Worm (Caenorhabditis elegans): ENCODE data around the gene srg-59.

DNA sequence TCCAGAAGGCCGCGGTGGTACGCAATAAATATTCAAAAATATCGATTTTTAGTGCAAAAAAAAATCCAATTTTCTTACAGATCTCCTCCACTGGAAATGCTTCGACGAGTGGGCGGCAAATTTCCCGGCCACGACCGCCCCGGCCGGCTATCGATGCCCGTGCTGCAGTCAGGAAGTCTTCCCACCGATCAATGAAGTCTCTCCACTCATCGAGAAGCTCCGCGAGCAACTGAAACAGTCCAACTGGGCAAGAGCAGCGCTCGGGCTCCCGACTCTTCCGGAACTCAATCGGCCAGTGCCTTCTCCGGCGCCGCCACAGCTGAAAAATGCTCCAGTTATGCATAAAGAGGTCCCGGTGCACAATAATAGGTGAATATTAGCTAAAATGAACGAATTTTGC is 29.2 kb downstream of the srg-59 start, which contains the start of gene Y45G12B.3:
- TF ChIP-seq nhr-12 (tag; optimal IDR thresholded peaks at IDR 0.05) (no peak), nhr-11 (tag; optimal IDR thresholded peaks at IDR 0.05) (no peak), unc-62 (GFP tag; optimal IDR thresholded peaks at IDR 0.05) (no peak), mep-1 (tag; optimal IDR thresholded peaks at IDR 0.05) (no peak), ceh-82 (tag; optimal IDR thresholded peaks at IDR 0.05) (no peak), aly-2 (tag; optimal IDR thresholded peaks at IDR 0.05) (no peak), fkh-4 (tag; optimal IDR thresholded peaks at IDR 0.05; ENCODE audit: borderline replicate concordance) (no peak), ztf-11 (tag; optimal IDR thresholded peaks at IDR 0.05) (no peak), isw-1 (GFP tag; IDR thresholded peaks at IDR 0.05) (no peak), nhr-28 (tag; optimal IDR thresholded peaks at IDR 0.05) (no peak), fkh-10 (GFP tag; optimal IDR thresholded peaks at IDR 0.05) (no peak), unc-30 (tag; optimal IDR thresholded peaks at IDR 0.05) (no peak), mef-2 (tag; optimal IDR thresholded peaks at IDR 0.05) (no peak)

Data from whole organism, L1 larva.